Fruit fly (Drosophila melanogaster): ENCODE measurements around the gene Mitofilin.

DNA sequence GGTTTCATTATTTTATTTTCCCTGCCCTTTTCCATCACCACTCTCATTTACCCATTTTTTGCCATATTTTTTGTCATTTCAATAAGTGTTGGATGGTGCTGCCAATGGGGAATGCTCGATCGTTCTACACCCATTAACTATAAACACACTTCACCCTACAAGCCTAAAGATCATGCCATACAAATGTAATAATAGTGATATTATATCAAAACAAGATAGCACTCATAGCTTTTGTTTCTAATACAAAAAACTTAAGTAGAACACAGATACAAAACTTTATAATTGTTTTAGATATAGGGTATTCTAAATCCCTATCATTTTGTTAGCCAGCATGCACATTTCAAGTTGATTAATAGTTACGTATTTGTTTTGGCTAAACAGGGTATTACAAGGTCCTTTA, 23.5 kb downstream of the Mitofilin start:
- no peak for TF ChIP-seq Sin3A (optimal IDR thresholded peaks at IDR 0.05)
- no peak for TF ChIP-seq psq (optimal IDR thresholded peaks at IDR 0.05)
- no peak for TF ChIP-seq insv (optimal IDR thresholded peaks at IDR 0.05)
- TF ChIP-seq ttk (optimal IDR thresholded peaks at IDR 0.05), result no peak
- no peak for TF ChIP-seq Myc (optimal IDR thresholded peaks at IDR 0.05)
